Worm (Caenorhabditis elegans): ENCODE measurements around the gene cfz-2.

DNA sequence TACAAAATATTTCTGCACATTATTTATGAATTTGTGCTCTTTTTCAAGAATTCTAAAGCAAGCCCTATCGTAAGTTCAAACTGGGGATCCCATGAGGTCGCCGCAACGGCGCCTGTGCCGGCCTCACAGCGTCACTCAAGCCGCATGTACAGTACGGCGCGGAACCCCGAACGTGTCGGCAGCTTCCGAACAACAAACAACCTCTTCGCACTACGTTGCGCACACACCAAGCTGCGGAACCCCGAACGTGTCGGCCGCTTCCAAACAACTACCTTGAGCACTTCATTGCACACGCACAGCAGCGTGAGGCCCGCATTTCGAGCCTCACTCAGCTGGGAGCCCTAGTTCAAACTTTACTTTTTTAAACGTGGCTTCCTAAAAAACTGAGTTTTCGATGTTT is 50.6 kb downstream of the cfz-2 start:
- no peak for TF ChIP-seq ama-1 (optimal IDR thresholded peaks at IDR 0.05)
- no peak for TF ChIP-seq B0310.2 (tag; optimal IDR thresholded peaks at IDR 0.05)

Data from whole organism, early embryonic.